Worm (Caenorhabditis elegans) whole organism, L4 larva: ENCODE results near the gene C54C6.4.

Source experiments
- D1046.2 ChIP-seq: fragments of 200-800 bp; sonication (Bioruptor generic); IDR thresholded peaks from 2 replicates; pipeline ENCODE4 v1.3.6; 2022; ENCODE audit warnings: missing genetic modification characterization, missing compliant biosample characterization
- F10B5.3 ChIP-seq: sonication (generic microtip); optimal IDR thresholded peaks from 2 replicates; lab custom pipeline; 2016; ENCODE audit warnings: mild to moderate bottlenecking, missing genetic modification characterization, missing compliant biosample characterization
- F26F4.8 ChIP-seq: fragments of 200-800 bp; sonication (Bioruptor generic); conservative IDR thresholded peaks from 2 replicates; pipeline ENCODE4 v1.3.6; 2022; ENCODE audit warnings: missing genetic modification characterization, missing compliant biosample characterization
- F44E2.7 ChIP-seq: fragments of 200-800 bp; sonication (Bioruptor generic); IDR thresholded peaks from 2 replicates; pipeline ENCODE4 v2.1.2; 2022; ENCODE audit warnings: missing genetic modification characterization, missing compliant biosample characterization
- F49E8.2 ChIP-seq: sonication (generic microtip); optimal IDR thresholded peaks from 2 replicates; lab custom pipeline; 2016; ENCODE audit warnings: missing compliant biosample characterization, mild to moderate bottlenecking, missing genetic modification characterization, borderline replicate concordance
- Y105C5A.15 ChIP-seq: fragments of 200-800 bp; sonication (Bioruptor generic); IDR thresholded peaks from 2 replicates; pipeline ENCODE4 v1.3.6; 2022; ENCODE audit warnings: missing genetic modification characterization, missing compliant biosample characterization
- Y5F2A.4 ChIP-seq: fragments of 200-800 bp; sonication (Bioruptor generic); optimal IDR thresholded peaks from 2 replicates; lab custom pipeline; 2018; ENCODE audit warnings: mild to moderate bottlenecking, missing genetic modification characterization, missing compliant biosample characterization
- Y75B8A.6 ChIP-seq: fragments of 200-800 bp; sonication (Bioruptor generic); IDR thresholded peaks from 2 replicates; pipeline ENCODE4 v1.3.6; 2022; ENCODE audit warnings: missing genetic modification reagents, missing genetic modification characterization, missing compliant biosample characterization
- ZK337.2 ChIP-seq: fragments of 200-800 bp; sonication (Bioruptor generic); IDR thresholded peaks from 2 replicates; pipeline ENCODE4 v1.3.6; 2022; ENCODE audit warnings: missing genetic modification reagents, missing genetic modification characterization, missing compliant biosample characterization
- aha-1 ChIP-seq: fragments of 150-350 bp; peaks from one replicate; lab custom pipeline; 2014; ENCODE audit warnings: missing biosample characterization, missing genetic modification characterization
- aly-2 ChIP-seq: sonication (generic microtip); optimal IDR thresholded peaks from 2 replicates; lab custom pipeline; 2018; ENCODE audit warnings: missing biosample characterization, missing genetic modification characterization
- ama-1 ChIP-seq: fragments of 150-350 bp; optimal IDR thresholded peaks from 2 replicates; lab custom pipeline; 2014; ENCODE audit warnings: inconsistent platforms, mixed read lengths
- arid-1 ChIP-seq: fragments of 200-800 bp; sonication (Bioruptor generic); conservative IDR thresholded peaks from 2 replicates; pipeline ENCODE4 v1.3.6; 2022; ENCODE audit warnings: missing genetic modification reagents, missing genetic modification characterization, missing compliant biosample characterization
- ceh-20 ChIP-seq: fragments of 200-800 bp; sonication (Bioruptor generic); IDR thresholded peaks from 2 replicates; pipeline ENCODE4 v1.3.6; 2022; ENCODE audit warnings: missing genetic modification reagents, missing genetic modification characterization, missing compliant biosample characterization
- ceh-62 ChIP-seq: sonication (generic microtip); optimal IDR thresholded peaks from 2 replicates; lab custom pipeline; 2017; ENCODE audit warnings: missing biosample characterization, missing genetic modification characterization
- ceh-82 ChIP-seq: sonication (generic microtip); optimal IDR thresholded peaks from 2 replicates; lab custom pipeline; 2017; ENCODE audit warnings: missing biosample characterization, missing genetic modification characterization
- ctbp-1 ChIP-seq: fragments of 200-800 bp; sonication (Bioruptor generic); IDR thresholded peaks from 2 replicates; pipeline ENCODE4 v1.3.6; 2022; ENCODE audit warnings: missing genetic modification reagents, missing genetic modification characterization, missing compliant biosample characterization
- daf-19 ChIP-seq: fragments of 200-800 bp; sonication (Bioruptor generic); conservative IDR thresholded peaks from 2 replicates; pipeline ENCODE4 v1.3.6; 2022; ENCODE audit warnings: missing genetic modification characterization, missing compliant biosample characterization
- dmd-8 ChIP-seq: fragments of 200-800 bp; sonication (Bioruptor generic); IDR thresholded peaks from 2 replicates; pipeline ENCODE4 v1.3.6; 2022; ENCODE audit warnings: missing genetic modification characterization, missing compliant biosample characterization
- duxl-1 ChIP-seq: sonication (generic microtip); optimal IDR thresholded peaks from 2 replicates; lab custom pipeline; 2016; ENCODE audit warnings: mild to moderate bottlenecking, missing genetic modification characterization, moderate library complexity, missing compliant biosample characterization; ENCODE audit not compliant: poor library complexity
- dve-1 ChIP-seq: sonication (generic microtip); optimal IDR thresholded peaks from 2 replicates; lab custom pipeline; 2017; ENCODE audit warnings: antibody characterized with exemption, mild to moderate bottlenecking, missing genetic modification characterization, missing compliant biosample characterization; ENCODE audit not compliant: insufficient read depth
- egl-43 ChIP-seq: fragments of 200-800 bp; sonication (Bioruptor generic); IDR thresholded peaks from 2 replicates; pipeline ENCODE4 v1.3.6; 2022; ENCODE audit warnings: missing genetic modification reagents, missing genetic modification characterization, missing compliant biosample characterization
- fos-1 ChIP-seq: fragments of 150-350 bp; optimal IDR thresholded peaks from 2 replicates; lab custom pipeline; 2014; ENCODE audit warnings: missing biosample characterization, missing genetic modification characterization
- hif-1 ChIP-seq, 2 experiments: sonication (generic microtip); optimal IDR thresholded peaks; 2 replicates each; lab custom pipeline; 2016 to 2017; ENCODE audit warnings: missing compliant biosample characterization in 2 of 2, missing genetic modification characterization in 2 of 2, missing genetic modification reagents in 2 of 2, missing genotype in 2 of 2, mild to moderate bottlenecking in 1 of 2
- hlh-30 ChIP-seq: sonication (generic microtip); optimal IDR thresholded peaks from 2 replicates; lab custom pipeline; 2017; ENCODE audit warnings: antibody characterized with exemption, mild to moderate bottlenecking, missing genetic modification characterization, missing compliant biosample characterization; ENCODE audit not compliant: insufficient read depth
- hmg-1.1 ChIP-seq: fragments of 200-800 bp; sonication (Bioruptor generic); IDR thresholded peaks from 2 replicates; pipeline ENCODE4 v1.3.6; 2022; ENCODE audit warnings: missing genetic modification reagents, missing genetic modification characterization, missing compliant biosample characterization
- lin-1 ChIP-seq: fragments of 200-800 bp; sonication (Bioruptor generic); IDR thresholded peaks from 2 replicates; pipeline ENCODE4 v1.3.6; 2022; ENCODE audit warnings: missing genetic modification reagents, missing genetic modification characterization, missing compliant biosample characterization
- lin-13 ChIP-seq: fragments of 150-350 bp; optimal IDR thresholded peaks from 2 replicates; lab custom pipeline; 2014; ENCODE audit warnings: missing biosample characterization, missing genetic modification reagents, missing genetic modification characterization
- lin-29 ChIP-seq: fragments of 200-800 bp; sonication (Bioruptor generic); IDR thresholded peaks from 2 replicates; pipeline ENCODE4 v1.3.6; 2022; ENCODE audit warnings: missing genetic modification reagents, missing genetic modification characterization, missing compliant biosample characterization
- lin-38 ChIP-seq: fragments of 200-800 bp; sonication (Bioruptor generic); IDR thresholded peaks from 2 replicates; pipeline ENCODE4 v1.3.6; 2022; ENCODE audit warnings: missing genetic modification reagents, missing genetic modification characterization, missing compliant biosample characterization
- madf-5 ChIP-seq, 2 experiments: fragments of 200-800 bp; sonication (Bioruptor generic); IDR thresholded peaks; 2 replicates each; pipeline ENCODE4 v1.3.6; 2022; ENCODE audit warnings: missing compliant biosample characterization in 2 of 2, missing genetic modification characterization in 2 of 2
- mdt-29 ChIP-seq: fragments of 200-800 bp; sonication (Bioruptor generic); IDR thresholded peaks from 2 replicates; pipeline ENCODE4 v1.3.6; 2022; ENCODE audit warnings: missing genetic modification reagents, missing genetic modification characterization, missing compliant biosample characterization
- mes-2 ChIP-seq: sonication (generic microtip); optimal IDR thresholded peaks from 2 replicates; lab custom pipeline; 2016; ENCODE audit warnings: missing genotype, mild to moderate bottlenecking, missing genetic modification characterization, missing compliant biosample characterization; ENCODE audit not compliant: poor library complexity, severe bottlenecking
- nhr-10 ChIP-seq: fragments of 150-350 bp; optimal IDR thresholded peaks from 2 replicates; lab custom pipeline; 2014; ENCODE audit warnings: missing biosample characterization, missing genetic modification characterization
- nhr-11 ChIP-seq: fragments of 150-350 bp; optimal IDR thresholded peaks from 2 replicates; lab custom pipeline; 2014; ENCODE audit warnings: missing biosample characterization, missing genetic modification characterization
- nhr-111 ChIP-seq: fragments of 200-800 bp; sonication (Bioruptor generic); optimal IDR thresholded peaks from 2 replicates; lab custom pipeline; 2018; ENCODE audit warnings: mild to moderate bottlenecking, missing genetic modification characterization, missing compliant biosample characterization
- nhr-237 ChIP-seq: sonication (generic microtip); optimal IDR thresholded peaks from 2 replicates; lab custom pipeline; 2017; ENCODE audit warnings: missing biosample characterization, missing genetic modification characterization
- nhr-41 ChIP-seq: fragments of 200-800 bp; sonication (Bioruptor generic); IDR thresholded peaks from 2 replicates; pipeline ENCODE4 v1.3.6; 2022; ENCODE audit warnings: missing genetic modification reagents, missing genetic modification characterization, missing compliant biosample characterization
- nhr-76 ChIP-seq: fragments of 150-350 bp; optimal IDR thresholded peaks from 2 replicates; lab custom pipeline; 2014; ENCODE audit warnings: missing biosample characterization, missing genetic modification characterization
- nhr-77 ChIP-seq: fragments of 150-350 bp; optimal IDR thresholded peaks from 2 replicates; lab custom pipeline; 2014; ENCODE audit warnings: missing biosample characterization, missing genetic modification characterization
- pqm-1 ChIP-seq: sonication (generic microtip); optimal IDR thresholded peaks from 2 replicates; lab custom pipeline; 2017; ENCODE audit warnings: missing biosample characterization, missing genetic modification characterization
- sdz-12 ChIP-seq: fragments of 200-800 bp; sonication (Bioruptor generic); optimal IDR thresholded peaks from 2 replicates; lab custom pipeline; 2018; ENCODE audit warnings: mild to moderate bottlenecking, missing genetic modification characterization, missing compliant biosample characterization
- skn-1 ChIP-seq: fragments of 150-350 bp; optimal IDR thresholded peaks from 2 replicates; lab custom pipeline; 2014; ENCODE audit warnings: missing biosample characterization, missing genetic modification characterization
- snpc-1.2 ChIP-seq: fragments of 200-800 bp; sonication (Bioruptor generic); IDR thresholded peaks from 2 replicates; pipeline ENCODE4 v1.3.6; 2022; ENCODE audit warnings: missing genetic modification reagents, missing genetic modification characterization, missing compliant biosample characterization
- spr-1 ChIP-seq: sonication (generic microtip); optimal IDR thresholded peaks from 2 replicates; lab custom pipeline; 2016; ENCODE audit warnings: mild to moderate bottlenecking, missing genetic modification characterization, missing compliant biosample characterization
- unc-130 ChIP-seq: sonication (generic microtip); optimal IDR thresholded peaks from 2 replicates; lab custom pipeline; 2016; ENCODE audit warnings: missing genetic modification reagents, missing genetic modification characterization, missing compliant biosample characterization
- unc-39 ChIP-seq: sonication (generic microtip); optimal IDR thresholded peaks from 2 replicates; lab custom pipeline; 2017; ENCODE audit warnings: missing biosample characterization, missing genetic modification characterization
- unc-62 ChIP-seq, 3 experiments: fragments of 150-350 bp in 1 of 3; sonication (generic microtip); optimal IDR thresholded peaks in 2 of 3; peaks in 1 of 3; 1 replicate in 1 of 3; 2 replicates in 2 of 3; lab custom pipeline; 2014 to 2017; ENCODE audit warnings: missing biosample characterization in 3 of 3, missing genetic modification characterization in 3 of 3, missing genetic modification reagents in 3 of 3, missing genotype in 1 of 3
- zag-1 ChIP-seq: fragments of 150-350 bp; optimal IDR thresholded peaks from 2 replicates; lab custom pipeline; 2014; ENCODE audit warnings: missing biosample characterization, missing genetic modification characterization
- zfp-2 ChIP-seq: sonication (generic microtip); optimal IDR thresholded peaks from 2 replicates; lab custom pipeline; 2016; ENCODE audit warnings: mild to moderate bottlenecking, missing genetic modification characterization, missing compliant biosample characterization
- zfp-3 ChIP-seq: fragments of 200-800 bp; sonication (Bioruptor generic); conservative IDR thresholded peaks from 2 replicates; pipeline ENCODE4 v1.3.6; 2022; ENCODE audit warnings: missing genetic modification reagents, missing genetic modification characterization, missing compliant biosample characterization
- zip-11 ChIP-seq: fragments of 200-800 bp; sonication (Bioruptor generic); IDR thresholded peaks from 2 replicates; pipeline ENCODE4 v1.3.6; 2022; ENCODE audit warnings: missing genetic modification characterization, missing compliant biosample characterization

C54C6.4 gene

DNA sequence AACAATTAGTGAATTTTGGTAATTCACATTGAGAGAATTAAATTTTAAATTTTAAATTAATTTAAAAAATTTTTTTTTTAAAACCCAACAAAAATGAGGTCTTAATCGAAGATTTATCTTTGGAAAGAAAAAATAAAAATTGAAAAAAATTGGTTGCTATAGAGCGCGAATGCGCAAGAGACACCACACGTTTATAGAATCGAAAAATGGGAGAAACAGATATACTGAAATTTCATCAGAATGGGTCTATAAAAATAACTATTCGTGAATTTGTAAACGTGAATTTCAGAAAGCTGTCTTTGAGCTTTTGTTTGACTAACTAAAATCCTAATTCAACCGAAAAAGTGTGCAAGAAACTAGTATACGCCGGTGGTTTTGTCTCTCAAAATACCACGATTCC lies 13.0 kb upstream of the C54C6.4 start (continued):
- TF ChIP-seq F49E8.2 (tag; lab: Kevin White, UChicago) (no peak), zip-11 (GFP tag; lab: Robert Waterston, UW) (no peak), ama-1 (lab: Kevin White, UChicago) (no peak), ZK337.2 (GFP tag; lab: Robert Waterston, UW) (0 out of 2 replicates have a peak, but pooled peaks have one; percentile 33), Y105C5A.15 (no peak), ceh-20 (GFP tag; lab: Robert Waterston, UW) (no peak), nhr-76 (no peak), nhr-41 (GFP tag; lab: Robert Waterston, UW) (no peak), nhr-11 (no peak), arid-1 (GFP tag; lab: Robert Waterston, UW) (no peak), unc-130 (GFP tag; lab: Kevin White, UChicago) (peak; percentile 72), hmg-1.1 (GFP tag; lab: Robert Waterston, UW) (peak; percentile 59), ceh-82 (no peak), zag-1 (no peak), nhr-77 (tag; lab: Kevin White, UChicago) (peak; percentile 73), F26F4.8 (no peak), zfp-3 (GFP tag; lab: Robert Waterston, UW) (no peak), mdt-29 (GFP tag; lab: Robert Waterston, UW) (no peak), unc-39 (tag; lab: Kevin White, UChicago) (no peak), Y75B8A.6 (no peak), nhr-111 (GFP tag; lab: Kevin White, UChicago) (no peak), D1046.2 (GFP tag; lab: Robert Waterston, UW) (no peak), fos-1 (tag; lab: Kevin White, UChicago) (no peak), nhr-237 (tag; lab: Kevin White, UChicago) (no peak), aly-2 (tag; lab: Kevin White, UChicago) (no peak), daf-19 (GFP tag; lab: Robert Waterston, UW) (no peak), F44E2.7 (no peak), snpc-1.2 (GFP tag; lab: Robert Waterston, UW) (no peak), hif-1 (tag; optimal IDR thresholded peaks at IDR 0.05; lab: Kevin White, UChicago) (peak in 1 of 2 experiments; percentile 68), egl-43 (no peak), dve-1 (tag; lab: Kevin White, UChicago) (no peak), aha-1 (tag; lab: Kevin White, UChicago) (no peak), lin-1 (GFP tag; lab: Robert Waterston, UW) (no peak), lin-38 (GFP tag; lab: Robert Waterston, UW) (peak; percentile 94), zfp-2 (tag; lab: Kevin White, UChicago) (no peak), unc-62 (GFP tag; optimal IDR thresholded peaks at IDR 0.05 in 1 of 2; lab: Kevin White, UChicago) (no peak), unc-62 (tag; optimal IDR thresholded peaks at IDR 0.05; lab: Kevin White, UChicago) (no peak), pqm-1 (tag; lab: Kevin White, UChicago) (no peak), mes-2 (tag; lab: Kevin White, UChicago) (peak; percentile 91), F10B5.3 (no peak), ctbp-1 (GFP tag; lab: Robert Waterston, UW) (no peak), hlh-30 (tag; lab: Kevin White, UChicago) (peak; percentile 25), nhr-10 (tag; lab: Kevin White, UChicago) (no peak), ceh-62 (tag; lab: Kevin White, UChicago) (no peak), Y5F2A.4 (no peak), sdz-12 (no peak), lin-29 (no peak), skn-1 (tag; lab: Kevin White, UChicago) (no peak), duxl-1 (tag; lab: Kevin White, UChicago) (no peak), spr-1 (tag; lab: Kevin White, UChicago) (no peak), dmd-8 (GFP tag; lab: Robert Waterston, UW) (no peak), madf-5 (GFP tag; IDR thresholded peaks at IDR 0.05; lab: Robert Waterston, UW) (no peak), lin-13 (GFP tag; lab: Kevin White, UChicago) (no peak)
